Worm (Caenorhabditis elegans) whole organism, midembryonic: ENCODE data around the gene tsp-8.

ENCODE experiments used
- T22C8.4 ChIP-seq: fragments of 200-800 bp; sonication (Bioruptor generic); IDR thresholded peaks from 2 replicates; pipeline ENCODE4 v1.3.6; 2022; ENCODE audit warnings: missing genetic modification characterization, missing compliant biosample characterization
- cog-1 ChIP-seq: sonication (generic microtip); optimal IDR thresholded peaks from 2 replicates; lab custom pipeline; 2016; ENCODE audit warnings: missing genetic modification characterization, missing compliant biosample characterization
- flt-1 ChIP-seq: fragments of 200-800 bp; sonication (Bioruptor generic); IDR thresholded peaks from 2 replicates; pipeline ENCODE4 v1.3.6; 2022; ENCODE audit warnings: missing genetic modification characterization, missing compliant biosample characterization
- med-1 ChIP-seq: sonication (generic microtip); optimal IDR thresholded peaks from 2 replicates; lab custom pipeline; 2017; ENCODE audit warnings: missing genetic modification characterization, mild to moderate bottlenecking, missing compliant biosample characterization, antibody characterized with exemption, missing genetic modification reagents; ENCODE audit not compliant: insufficient read depth
- ref-1 ChIP-seq: fragments of 200-800 bp; sonication (Bioruptor generic); conservative IDR thresholded peaks from 2 replicates; pipeline ENCODE4 v1.3.6; 2022; ENCODE audit warnings: missing genetic modification reagents, missing genetic modification characterization, missing compliant biosample characterization
- tab-1 ChIP-seq: fragments of 200-800 bp; sonication (Bioruptor generic); IDR thresholded peaks from 2 replicates; pipeline ENCODE4 v1.3.6; 2022; ENCODE audit warnings: missing genetic modification characterization, missing compliant biosample characterization
- ztf-29 ChIP-seq: fragments of 200-800 bp; sonication (Bioruptor generic); IDR thresholded peaks from 2 replicates; pipeline ENCODE4 v1.3.6; 2022; ENCODE audit warnings: missing genetic modification reagents, missing genetic modification characterization, missing compliant biosample characterization

ce11 chrX:14695892-14696291 lies 33.4 kb downstream of the tsp-8 start:
- no peak for TF ChIP-seq T22C8.4 (GFP tag; lab: Robert Waterston, UW)
- TF ChIP-seq flt-1 (GFP tag; lab: Robert Waterston, UW), result no peak
- no peak for TF ChIP-seq ztf-29 (GFP tag; lab: Robert Waterston, UW)
- no peak for TF ChIP-seq ref-1 (GFP tag; lab: Robert Waterston, UW)
- TF ChIP-seq med-1 (GFP tag; lab: Kevin White, UChicago), result no peak
- no peak for TF ChIP-seq tab-1 (GFP tag; lab: Robert Waterston, UW)
- no peak for TF ChIP-seq cog-1 (tag; lab: Kevin White, UChicago)
